Fruit fly (Drosophila melanogaster) whole organism, embryonic: ENCODE measurements around the gene dnc.

Experiments
- CG10462 ChIP-seq: fragments of 200-800 bp; sonication (Bioruptor generic); optimal IDR thresholded peaks from 2 replicates; lab custom pipeline; 2016; ENCODE audit warnings: missing biosample characterization, missing genetic modification characterization
- CG10979 ChIP-seq: fragments of 200-800 bp; sonication (Bioruptor generic); optimal IDR thresholded peaks from 2 replicates; lab custom pipeline; 2018; ENCODE audit warnings: missing biosample characterization, mild to moderate bottlenecking, missing genetic modification characterization, moderate library complexity
- CG11696 ChIP-seq: fragments of 200-800 bp; sonication (Bioruptor generic); IDR thresholded peaks from 2 replicates; pipeline ENCODE4 v1.3.6; 2022; ENCODE audit warnings: missing biosample characterization, missing genetic modification characterization
- CG13296 ChIP-seq: fragments of 200-800 bp; sonication (Bioruptor generic); optimal IDR thresholded peaks from 3 replicates; lab custom pipeline; 2018; ENCODE audit warnings: missing biosample characterization, mild to moderate bottlenecking, missing genetic modification characterization
- CG15073 ChIP-seq: fragments of 200-800 bp; sonication (Bioruptor generic); optimal IDR thresholded peaks from 2 replicates; lab custom pipeline; 2016; ENCODE audit warnings: missing biosample characterization, missing genetic modification characterization
- CG15269 ChIP-seq: fragments of 200-800 bp; sonication (Bioruptor generic); optimal IDR thresholded peaks from 2 replicates; lab custom pipeline; 2018; ENCODE audit warnings: missing biosample characterization, mild to moderate bottlenecking, missing genetic modification characterization, moderate library complexity
- CG15514 ChIP-seq: fragments of 200-800 bp; sonication (Bioruptor generic); optimal IDR thresholded peaks from 3 replicates; lab custom pipeline; 2017; ENCODE audit warnings: missing biosample characterization, missing genetic modification characterization, mild to moderate bottlenecking, moderate library complexity, missing genetic modification reagents
- CG15601 ChIP-seq: fragments of 200-800 bp; sonication (Bioruptor generic); optimal IDR thresholded peaks from 3 replicates; lab custom pipeline; 2019; ENCODE audit warnings: missing biosample characterization, mild to moderate bottlenecking, missing genetic modification characterization, moderate library complexity
- CG1603 ChIP-seq: fragments of 200-800 bp; sonication (Bioruptor generic); optimal IDR thresholded peaks from 2 replicates; lab custom pipeline; 2019; ENCODE audit warnings: missing biosample characterization, mild to moderate bottlenecking, missing genetic modification characterization, moderate library complexity
- CG18011 ChIP-seq: fragments of 200-800 bp; sonication (Bioruptor generic); optimal IDR thresholded peaks from 2 replicates; lab custom pipeline; 2017; ENCODE audit warnings: missing biosample characterization, missing genetic modification characterization, mild to moderate bottlenecking, moderate library complexity, missing genotype
- CG1832 ChIP-seq: fragments of 200-800 bp; sonication (Bioruptor generic); optimal IDR thresholded peaks from 2 replicates; lab custom pipeline; 2017; ENCODE audit warnings: missing biosample characterization, mild to moderate bottlenecking, missing genetic modification characterization, inconsistent platforms
- CG3163 ChIP-seq: fragments of 200-800 bp; sonication (Bioruptor generic); optimal IDR thresholded peaks from 3 replicates; lab custom pipeline; 2016; ENCODE audit warnings: missing biosample characterization, missing genetic modification characterization
- CG34224 ChIP-seq: fragments of 200-800 bp; sonication (Bioruptor generic); IDR thresholded peaks from 3 replicates; pipeline ENCODE4 v1.3.6; 2022; ENCODE audit warnings: missing biosample characterization, missing genetic modification characterization; ENCODE audit not compliant: partially characterized antibody
- CG6689 ChIP-seq: fragments of 200-800 bp; sonication (Bioruptor generic); IDR thresholded peaks from 2 replicates; pipeline ENCODE4 v1.3.6; 2022; ENCODE audit warnings: missing biosample characterization, missing genetic modification characterization
- CG9727 ChIP-seq: fragments of 200-800 bp; sonication (Bioruptor generic); optimal IDR thresholded peaks from 3 replicates; lab custom pipeline; 2017; ENCODE audit warnings: missing biosample characterization, mild to moderate bottlenecking, missing genetic modification characterization
- Chrac-16 ChIP-seq: fragments of 200-800 bp; sonication (Bioruptor generic); optimal IDR thresholded peaks from 3 replicates; lab custom pipeline; 2016; ENCODE audit warnings: missing biosample characterization, missing genetic modification characterization
- CoRest ChIP-seq: fragments of 200-800 bp; sonication (Bioruptor generic); optimal IDR thresholded peaks from 3 replicates; lab custom pipeline; 2018; ENCODE audit warnings: missing biosample characterization, mild to moderate bottlenecking, missing genetic modification characterization, moderate library complexity
- D ChIP-seq, 2 experiments: fragments of 200-800 bp in 1 of 2; fragments of >200 bp in 1 of 2; sonication (Bioruptor generic) in 1 of 2; optimal IDR thresholded peaks; 2 replicates in 1 of 2; 3 replicates in 1 of 2; lab custom pipeline; 2017; ENCODE audit warnings: mild to moderate bottlenecking in 1 of 2, missing biosample characterization in 1 of 2, missing genetic modification characterization in 1 of 2, missing genetic modification reagents in 1 of 2
- Deaf1 ChIP-seq: fragments of 200-800 bp; optimal IDR thresholded peaks from 3 replicates; lab custom pipeline; 2019; ENCODE audit warnings: missing biosample characterization, mild to moderate bottlenecking, missing genetic modification characterization, moderate library complexity
- Dip3 ChIP-seq: fragments of 200-800 bp; sonication (Bioruptor generic); optimal IDR thresholded peaks from 3 replicates; lab custom pipeline; 2016; ENCODE audit warnings: missing biosample characterization, missing genetic modification characterization
- Dref ChIP-seq: fragments of 200-800 bp; sonication (Bioruptor generic); IDR thresholded peaks from 2 replicates; pipeline ENCODE4 v1.3.6; 2022; ENCODE audit warnings: missing biosample characterization, missing genetic modification characterization
- Elba2 ChIP-seq: fragments of 200-800 bp; sonication (Bioruptor generic); optimal IDR thresholded peaks from 3 replicates; lab custom pipeline; 2016; ENCODE audit warnings: missing biosample characterization, missing genetic modification characterization
- HLH3B ChIP-seq: fragments of 200-800 bp; sonication (Bioruptor generic); IDR thresholded peaks from 2 replicates; pipeline ENCODE4 v1.3.6; 2022; ENCODE audit warnings: missing biosample characterization, missing genetic modification characterization
- HLH4C ChIP-seq: fragments of 200-800 bp; sonication (Bioruptor generic); IDR thresholded peaks from 3 replicates; pipeline ENCODE4 v1.3.6; 2022; ENCODE audit warnings: missing biosample characterization, missing genetic modification characterization; ENCODE audit not compliant: partially characterized antibody
- Hmr ChIP-seq: fragments of 200-800 bp; sonication (Bioruptor generic); optimal IDR thresholded peaks from 3 replicates; lab custom pipeline; 2017; ENCODE audit warnings: mild to moderate bottlenecking, missing biosample characterization, missing genetic modification reagents, missing genetic modification characterization
- MTF-1 ChIP-seq: fragments of 200-800 bp; sonication (Bioruptor generic); optimal IDR thresholded peaks from 2 replicates; lab custom pipeline; 2018; ENCODE audit warnings: missing biosample characterization, mild to moderate bottlenecking, missing genetic modification characterization, borderline replicate concordance
- Oli ChIP-seq: fragments of 200-800 bp; sonication (Bioruptor generic); optimal IDR thresholded peaks from 2 replicates; lab custom pipeline; 2018; ENCODE audit warnings: missing biosample characterization, mild to moderate bottlenecking, missing genetic modification characterization, moderate library complexity
- Xrp1 ChIP-seq: fragments of 200-800 bp; sonication (Bioruptor generic); IDR thresholded peaks from 2 replicates; pipeline ENCODE4 v1.3.6; 2022; ENCODE audit warnings: missing biosample characterization, missing genetic modification characterization
- YL-1 ChIP-seq: fragments of 200-800 bp; sonication (Bioruptor generic); optimal IDR thresholded peaks from 3 replicates; lab custom pipeline; 2017; ENCODE audit warnings: missing biosample characterization, mild to moderate bottlenecking, missing genetic modification characterization
- al ChIP-seq: fragments of 200-800 bp; sonication (Bioruptor generic); IDR thresholded peaks from 2 replicates; pipeline ENCODE4 v1.3.6; 2022; ENCODE audit warnings: missing biosample characterization, missing genetic modification characterization
- ara ChIP-seq: fragments of 200-800 bp; sonication (Bioruptor generic); IDR thresholded peaks from 2 replicates; pipeline ENCODE4 v1.3.6; 2022; ENCODE audit warnings: missing biosample characterization, missing genetic modification characterization
- bcd ChIP-seq: fragments of 200-800 bp; sonication (Bioruptor generic); optimal IDR thresholded peaks from 2 replicates; lab custom pipeline; 2017; ENCODE audit warnings: missing biosample characterization, mild to moderate bottlenecking, missing genetic modification characterization
- bigmax ChIP-seq: fragments of 200-800 bp; sonication (Bioruptor generic); optimal IDR thresholded peaks from 2 replicates; lab custom pipeline; 2018; ENCODE audit warnings: missing biosample characterization, mild to moderate bottlenecking, missing genetic modification characterization
- caup ChIP-seq: fragments of 200-800 bp; sonication (Bioruptor generic); optimal IDR thresholded peaks from 3 replicates; lab custom pipeline; 2017; ENCODE audit warnings: missing biosample characterization, mild to moderate bottlenecking, missing genetic modification characterization, moderate library complexity; ENCODE audit not compliant: severe bottlenecking
- emc ChIP-seq: fragments of 200-800 bp; sonication (Bioruptor generic); optimal IDR thresholded peaks from 2 replicates; lab custom pipeline; 2016; ENCODE audit warnings: missing biosample characterization, missing genetic modification characterization
- eyg ChIP-seq: fragments of 200-800 bp; sonication (Bioruptor generic); optimal IDR thresholded peaks from 3 replicates; lab custom pipeline; 2016; ENCODE audit warnings: missing biosample characterization, missing genetic modification characterization
- fd64A ChIP-seq: fragments of 200-800 bp; sonication (Bioruptor generic); optimal IDR thresholded peaks from 3 replicates; lab custom pipeline; 2018; ENCODE audit warnings: missing biosample characterization, mild to moderate bottlenecking, missing genetic modification characterization
- gsb ChIP-seq: fragments of 200-800 bp; sonication (Bioruptor generic); IDR thresholded peaks from 2 replicates; pipeline ENCODE4 v1.3.6; 2022; ENCODE audit warnings: missing biosample characterization, missing genetic modification characterization
- luna ChIP-seq: fragments of 200-800 bp; sonication (Bioruptor generic); optimal IDR thresholded peaks from 2 replicates; lab custom pipeline; 2016; ENCODE audit warnings: missing biosample characterization, missing genetic modification characterization
- mam ChIP-seq: fragments of 200-800 bp; sonication (Bioruptor generic); optimal IDR thresholded peaks from 3 replicates; lab custom pipeline; 2016; ENCODE audit warnings: missing biosample characterization, missing genetic modification characterization
- ranshi ChIP-seq: fragments of 200-800 bp; sonication (Bioruptor generic); IDR thresholded peaks from 2 replicates; pipeline ENCODE4 v1.3.6; 2022; ENCODE audit warnings: missing biosample characterization, missing genetic modification characterization
- run ChIP-seq: fragments of 200-800 bp; sonication (Bioruptor generic); optimal IDR thresholded peaks from 3 replicates; lab custom pipeline; 2018; ENCODE audit warnings: missing biosample characterization, mild to moderate bottlenecking, missing genetic modification characterization
- sd ChIP-seq: fragments of 200-800 bp; sonication (Bioruptor generic); optimal IDR thresholded peaks from 3 replicates; lab custom pipeline; 2018; ENCODE audit warnings: missing biosample characterization, mild to moderate bottlenecking, missing genetic modification characterization, moderate library complexity
- stwl ChIP-seq: fragments of 200-800 bp; sonication (Bioruptor generic); optimal IDR thresholded peaks from 3 replicates; lab custom pipeline; 2018; ENCODE audit warnings: missing biosample characterization, mild to moderate bottlenecking, missing genetic modification characterization, moderate library complexity
- sug ChIP-seq: fragments of 200-800 bp; optimal IDR thresholded peaks from 2 replicates; lab custom pipeline; 2019; ENCODE audit warnings: missing biosample characterization, mild to moderate bottlenecking, missing genetic modification characterization, moderate library complexity
- trem ChIP-seq: fragments of 200-800 bp; optimal IDR thresholded peaks from 3 replicates; lab custom pipeline; 2019; ENCODE audit warnings: missing biosample characterization, mild to moderate bottlenecking, missing genetic modification characterization, moderate library complexity
- vnd ChIP-seq: fragments of 200-800 bp; sonication (Bioruptor generic); IDR thresholded peaks from 3 replicates; pipeline ENCODE4 v1.3.6; 2022; ENCODE audit warnings: missing biosample characterization, missing genetic modification characterization; ENCODE audit not compliant: partially characterized antibody
- zfh1 ChIP-seq: fragments of 200-800 bp; sonication (Bioruptor generic); IDR thresholded peaks from 3 replicates; pipeline ENCODE4 v1.3.6; 2022; ENCODE audit warnings: missing biosample characterization, missing genetic modification characterization

dnc gene

dm6 chrX:3134383-3135101, 41.7 kb upstream of the dnc start, which contains the start of gene N (continued):
- TF ChIP-seq CG3163 (GFP tag; lab: Kevin White, UChicago): peak; percentile 47
- TF ChIP-seq CG9727 (GFP tag; lab: Kevin White, UChicago): peak; percentile 1
- TF ChIP-seq gsb (GFP tag; lab: Robert Waterston, UW): no peak
- TF ChIP-seq Dref (GFP tag; lab: Robert Waterston, UW): peak; percentile 47
- peak; percentile 51 for TF ChIP-seq Oli (tag; lab: Kevin White, UChicago)
- TF ChIP-seq HLH3B (GFP tag; lab: Robert Waterston, UW): no peak
- peak; percentile 79 for TF ChIP-seq CG1603
- TF ChIP-seq stwl (tag; lab: Kevin White, UChicago): peak; percentile 43
- TF ChIP-seq ranshi: peak; percentile 29; the same call in 1 of the 2 replicates
- TF ChIP-seq CG11696 (GFP tag; lab: Robert Waterston, UW): 0 out of 2 replicates have a peak, but pooled peaks have one; percentile 29
- TF ChIP-seq YL-1: peak; percentile 3
- peak; percentile 33 for TF ChIP-seq CG15601 (tag; lab: Kevin White, UChicago)
- peak; percentile 6 for TF ChIP-seq eyg (GFP tag; lab: Kevin White, UChicago)
- peak; percentile 56 for TF ChIP-seq CG15269 (tag; lab: Kevin White, UChicago)
- TF ChIP-seq fd64A (GFP tag; lab: Kevin White, UChicago): no peak
- no peak for TF ChIP-seq HLH4C (GFP tag; lab: Robert Waterston, UW)
- TF ChIP-seq trem (tag; lab: Kevin White, UChicago): peak; percentile 62
- no peak for TF ChIP-seq emc
- peak; percentile 45; the same call in 1 of the 3 replicates for TF ChIP-seq zfh1 (GFP tag; lab: Robert Waterston, UW)
- peak; percentile 44 for TF ChIP-seq mam (GFP tag; lab: Kevin White, UChicago)
- TF ChIP-seq CG6689: peak; percentile 52
- TF ChIP-seq vnd (GFP tag; lab: Robert Waterston, UW): no peak
- peak; percentile 43 for TF ChIP-seq caup
- peak; percentile 59 for TF ChIP-seq Dip3
- TF ChIP-seq Elba2: no peak
- peak; percentile 9 for TF ChIP-seq bcd (GFP tag; lab: Kevin White, UChicago)
- TF ChIP-seq CG15514: peak; percentile 77
- TF ChIP-seq CG15073 (GFP tag; lab: Kevin White, UChicago): no peak
- TF ChIP-seq Hmr (GFP tag; lab: Kevin White, UChicago): peak; percentile 88
- TF ChIP-seq luna (GFP tag; lab: Kevin White, UChicago): peak; percentile 59
- TF ChIP-seq D (optimal IDR thresholded peaks at IDR 0.05; lab: Kevin White, UChicago): peak; percentile 25
- peak; percentile 3 for TF ChIP-seq D (GFP tag; optimal IDR thresholded peaks at IDR 0.05; lab: Kevin White, UChicago)
- TF ChIP-seq Xrp1 (GFP tag; lab: Robert Waterston, UW): peak; percentile 73
- no peak for TF ChIP-seq Deaf1 (tag; lab: Kevin White, UChicago)
- TF ChIP-seq sd: peak; percentile 62
- no peak; the same call in 1 of the 2 replicates for TF ChIP-seq ara (GFP tag; lab: Robert Waterston, UW)
- TF ChIP-seq CG10462 (GFP tag; lab: Kevin White, UChicago): peak; percentile 22
- no peak for TF ChIP-seq run (tag; lab: Kevin White, UChicago)
- TF ChIP-seq bigmax (GFP tag; lab: Kevin White, UChicago): no peak
- no peak for TF ChIP-seq CG13296
- no peak for TF ChIP-seq MTF-1
- peak; percentile 57 for TF ChIP-seq sug (tag; lab: Kevin White, UChicago)
- TF ChIP-seq CG10979 (tag; lab: Kevin White, UChicago): peak; percentile 27
- TF ChIP-seq al (GFP tag; lab: Robert Waterston, UW): peak; percentile 46; the same call in 1 of the 2 replicates
- TF ChIP-seq CG18011 (GFP tag; lab: Kevin White, UChicago): peak; percentile 0
- peak; percentile 47 for TF ChIP-seq CoRest
- TF ChIP-seq CG34224 (GFP tag; lab: Robert Waterston, UW): no peak
- TF ChIP-seq CG1832 (GFP tag; lab: Kevin White, UChicago): no peak
- TF ChIP-seq Chrac-16 (GFP tag; lab: Kevin White, UChicago): peak; percentile 36
